Fruit fly (Drosophila melanogaster): ENCODE results near the gene CG31624.

The CG31624 gene

dm6 chr2L:21168295-21169159 lies 31.6 kb downstream of the CG31624 start, which contains the start of the genes mAcon1, CG43345 and CG43346 (continued):
- TF ChIP-seq CG18011 (GFP tag; optimal IDR thresholded peaks at IDR 0.05): peak; percentile 51
- no peak; the same call in 1 of the 2 replicates for TF ChIP-seq E2f1 (GFP tag; IDR thresholded peaks at IDR 0.05)
- TF ChIP-seq kni (GFP tag; optimal IDR thresholded peaks at IDR 0.05): peak; percentile 79
- peak; percentile 93 for TF ChIP-seq HLH54F (GFP tag; optimal IDR thresholded peaks at IDR 0.05)
- TF ChIP-seq Abd-B (GFP tag; optimal IDR thresholded peaks at IDR 0.05): peak; percentile 89
- no peak for TF ChIP-seq Dll (GFP tag; IDR thresholded peaks at IDR 0.05; ENCODE audit: partially characterized antibody)
- peak; percentile 85 for TF ChIP-seq bab2 (GFP tag; optimal IDR thresholded peaks at IDR 0.05)
- TF ChIP-seq CG18476 (GFP tag; optimal IDR thresholded peaks at IDR 0.05): peak; percentile 68
- TF ChIP-seq CG9215 (GFP tag; IDR thresholded peaks at IDR 0.05): peak; percentile 83
- peak; percentile 79 for TF ChIP-seq Xrp1 (GFP tag; IDR thresholded peaks at IDR 0.05)
- 0 out of 2 replicates have a peak, but pooled peaks have one; percentile 8 for TF ChIP-seq Gsc (GFP tag; IDR thresholded peaks at IDR 0.05)
- TF ChIP-seq Oaz (GFP tag; IDR thresholded peaks at IDR 0.05): no peak
- peak; percentile 46 for TF ChIP-seq CG3995 (GFP tag; optimal IDR thresholded peaks at IDR 0.05)
- peak; percentile 31; the same call in 1 of the 2 replicates for TF ChIP-seq inv (GFP tag; IDR thresholded peaks at IDR 0.05; ENCODE audit: partially characterized antibody)
- peak; percentile 98 for TF ChIP-seq CG10267 (tag; optimal IDR thresholded peaks at IDR 0.05)
- TF ChIP-seq twi (tag; optimal IDR thresholded peaks at IDR 0.05): peak; percentile 69
- TF ChIP-seq phol (tag; optimal IDR thresholded peaks at IDR 0.05): peak; percentile 83
- peak; percentile 77 for TF ChIP-seq CG13424 (tag; optimal IDR thresholded peaks at IDR 0.05)
- peak; percentile 99 for TF ChIP-seq Ets65A (GFP tag)
- TF ChIP-seq Dip3 (GFP tag; optimal IDR thresholded peaks at IDR 0.05): peak; percentile 93
- peak; percentile 91 for TF ChIP-seq CG13624 (GFP tag; optimal IDR thresholded peaks at IDR 0.05)
- TF ChIP-seq CG7372 (GFP tag; IDR thresholded peaks at IDR 0.05): peak; percentile 73
- peak; percentile 44 for TF ChIP-seq CG10431 (GFP tag; optimal IDR thresholded peaks at IDR 0.05)
- TF ChIP-seq CG8281 (tag; optimal IDR thresholded peaks at IDR 0.05): peak; percentile 39
- peak; percentile 58 for TF ChIP-seq tgo (GFP tag; IDR thresholded peaks at IDR 0.05)
- peak; percentile 23; the same call in 1 of the 3 replicates for TF ChIP-seq ken (GFP tag; IDR thresholded peaks at IDR 0.05)
- TF ChIP-seq CG14050 (GFP tag; IDR thresholded peaks at IDR 0.05): peak; percentile 27; the same call in 2 of the 3 replicates
- TF ChIP-seq HmgD (GFP tag; optimal IDR thresholded peaks at IDR 0.05): peak; percentile 88
- TF ChIP-seq C15 (GFP tag; IDR thresholded peaks at IDR 0.05): no peak
- peak; percentile 8 for TF ChIP-seq CG7271 (tag; optimal IDR thresholded peaks at IDR 0.05)
- peak; percentile 70 for TF ChIP-seq Fer2 (tag; optimal IDR thresholded peaks at IDR 0.05)
- peak; percentile 75 for TF ChIP-seq CG17385 (GFP tag; optimal IDR thresholded peaks at IDR 0.05)
- peak; percentile 63 for TF ChIP-seq CG4617 (GFP tag; optimal IDR thresholded peaks at IDR 0.05; ENCODE audit: borderline replicate concordance)
- peak; percentile 67 for TF ChIP-seq disco-r (GFP tag; optimal IDR thresholded peaks at IDR 0.05)
- TF ChIP-seq trh (GFP tag; optimal IDR thresholded peaks at IDR 0.05): peak; percentile 28
- TF ChIP-seq ERR (GFP tag; optimal IDR thresholded peaks at IDR 0.05): peak; percentile 82
- peak; percentile 61 for TF ChIP-seq CG10654 (GFP tag; optimal IDR thresholded peaks at IDR 0.05)
- TF ChIP-seq CG2889 (GFP tag; IDR thresholded peaks at IDR 0.05): no peak
- TF ChIP-seq org-1 (GFP tag; optimal IDR thresholded peaks at IDR 0.05): peak; percentile 62
- TF ChIP-seq CG15479 (GFP tag; optimal IDR thresholded peaks at IDR 0.05): peak; percentile 66
- TF ChIP-seq Opbp (GFP tag; IDR thresholded peaks at IDR 0.05; ENCODE audit: partially characterized antibody): no peak
- TF ChIP-seq gcm (GFP tag; optimal IDR thresholded peaks at IDR 0.05): no peak
- no peak for TF ChIP-seq CkIIα-i1 (GFP tag; IDR thresholded peaks at IDR 0.05)
- peak; percentile 83 for TF ChIP-seq gro (GFP tag; optimal IDR thresholded peaks at IDR 0.05)
- no peak for TF ChIP-seq caup (GFP tag; optimal IDR thresholded peaks at IDR 0.05; ENCODE audit: severe bottlenecking)
- TF ChIP-seq CG34376 (GFP tag; optimal IDR thresholded peaks at IDR 0.05): peak; percentile 89
- peak; percentile 53; the same call in 1 of the 2 replicates for TF ChIP-seq CG10959 (GFP tag; IDR thresholded peaks at IDR 0.05)
- TF ChIP-seq CG12391 (tag; optimal IDR thresholded peaks at IDR 0.05): peak; percentile 82
